Worm (Caenorhabditis elegans) whole organism, late embryonic: Measurements from ENCODE around the gene wdfy-2.

Experiments
- C08G9.2 ChIP-seq: sonication (generic microtip); optimal IDR thresholded peaks from 2 replicates; lab custom pipeline; 2016; ENCODE audit warnings: mild to moderate bottlenecking, missing genetic modification characterization, moderate library complexity, missing compliant biosample characterization
- C38D4.7 ChIP-seq: fragments of 200-800 bp; sonication (Bioruptor generic); optimal IDR thresholded peaks from 2 replicates; lab custom pipeline; 2018; ENCODE audit warnings: mild to moderate bottlenecking, missing genetic modification characterization, moderate library complexity, missing compliant biosample characterization
- T23F11.4 ChIP-seq: fragments of 200-800 bp; sonication (Bioruptor generic); optimal IDR thresholded peaks from 2 replicates; lab custom pipeline; 2018; ENCODE audit warnings: mild to moderate bottlenecking, missing genetic modification characterization, missing compliant biosample characterization
- Y22D7AL.16 ChIP-seq: sonication (generic microtip); optimal IDR thresholded peaks from 2 replicates; lab custom pipeline; 2016; ENCODE audit warnings: missing genetic modification characterization, missing compliant biosample characterization
- ahr-1 ChIP-seq: sonication (generic microtip); optimal IDR thresholded peaks from 2 replicates; lab custom pipeline; 2016; ENCODE audit warnings: missing genetic modification characterization, missing compliant biosample characterization
- ceh-14 ChIP-seq: sonication (generic microtip); optimal IDR thresholded peaks from 2 replicates; lab custom pipeline; 2016; ENCODE audit warnings: missing genotype, missing genetic modification characterization, missing compliant biosample characterization
- ceh-2 ChIP-seq: sonication (generic microtip); optimal IDR thresholded peaks from 2 replicates; lab custom pipeline; 2016; ENCODE audit warnings: missing genotype, missing genetic modification characterization, missing compliant biosample characterization
- ceh-22 ChIP-seq: sonication (generic microtip); optimal IDR thresholded peaks from 2 replicates; lab custom pipeline; 2017; ENCODE audit warnings: missing biosample characterization, missing genetic modification characterization
- ceh-24 ChIP-seq: sonication (generic microtip); optimal IDR thresholded peaks from 2 replicates; lab custom pipeline; 2016; ENCODE audit warnings: mild to moderate bottlenecking, missing genetic modification characterization, missing compliant biosample characterization
- ceh-30 ChIP-seq: fragments of 150-350 bp; optimal IDR thresholded peaks from 2 replicates; lab custom pipeline; 2014; ENCODE audit warnings: missing biosample characterization, missing genetic modification characterization
- ceh-31 ChIP-seq: sonication (generic microtip); optimal IDR thresholded peaks from 2 replicates; lab custom pipeline; 2016; ENCODE audit warnings: missing genetic modification characterization, missing compliant biosample characterization
- ceh-45 ChIP-seq: fragments of 200-800 bp; sonication (Bioruptor generic); IDR thresholded peaks from 2 replicates; pipeline ENCODE4 v1.3.6; 2022; ENCODE audit warnings: missing genetic modification reagents, missing genetic modification characterization, missing compliant biosample characterization
- ceh-9 ChIP-seq: sonication (generic microtip); optimal IDR thresholded peaks from 2 replicates; lab custom pipeline; 2016; ENCODE audit warnings: mild to moderate bottlenecking, missing genetic modification characterization, inconsistent platforms, missing compliant biosample characterization
- elt-4 ChIP-seq: sonication (generic microtip); optimal IDR thresholded peaks from 2 replicates; lab custom pipeline; 2016; ENCODE audit warnings: missing genetic modification characterization, missing compliant biosample characterization
- ets-4 ChIP-seq: sonication (generic microtip); optimal IDR thresholded peaks from 2 replicates; lab custom pipeline; 2016; ENCODE audit warnings: missing genetic modification characterization, missing compliant biosample characterization
- eyg-1 ChIP-seq: sonication (generic microtip); optimal IDR thresholded peaks from 2 replicates; lab custom pipeline; 2016; ENCODE audit warnings: missing genotype, missing genetic modification characterization, missing compliant biosample characterization
- gmeb-2 ChIP-seq: sonication (generic microtip); optimal IDR thresholded peaks from 2 replicates; lab custom pipeline; 2016; ENCODE audit warnings: missing genetic modification characterization, inconsistent platforms, missing compliant biosample characterization
- hlh-15 ChIP-seq: sonication (generic microtip); optimal IDR thresholded peaks from 2 replicates; lab custom pipeline; 2016; ENCODE audit warnings: missing genetic modification characterization, missing compliant biosample characterization
- hlh-30 ChIP-seq: sonication (generic microtip); optimal IDR thresholded peaks from 2 replicates; lab custom pipeline; 2017; ENCODE audit warnings: antibody characterized with exemption, missing genetic modification characterization, missing compliant biosample characterization; ENCODE audit not compliant: insufficient read depth
- hlh-8 ChIP-seq: sonication (generic microtip); optimal IDR thresholded peaks from 2 replicates; lab custom pipeline; 2016; ENCODE audit warnings: missing genotype, missing genetic modification characterization, missing compliant biosample characterization
- lim-6 ChIP-seq: sonication (generic microtip); optimal IDR thresholded peaks from 2 replicates; lab custom pipeline; 2016; ENCODE audit warnings: missing genetic modification characterization, missing compliant biosample characterization
- lin-11 ChIP-seq: fragments of 200-800 bp; sonication (Bioruptor generic); optimal IDR thresholded peaks from 2 replicates; lab custom pipeline; 2018; ENCODE audit warnings: mild to moderate bottlenecking, missing genetic modification characterization, missing compliant biosample characterization
- mec-3 ChIP-seq: sonication (generic microtip); optimal IDR thresholded peaks from 2 replicates; lab custom pipeline; 2016; ENCODE audit warnings: borderline replicate concordance, missing genetic modification characterization, missing compliant biosample characterization
- nfya-1 ChIP-seq: sonication (generic microtip); optimal IDR thresholded peaks from 2 replicates; lab custom pipeline; 2017; ENCODE audit warnings: missing genetic modification characterization, mild to moderate bottlenecking, missing compliant biosample characterization, antibody characterized with exemption, moderate library complexity
- odd-2 ChIP-seq: sonication (generic microtip); optimal IDR thresholded peaks from 2 replicates; lab custom pipeline; 2017; ENCODE audit warnings: antibody characterized with exemption, mild to moderate bottlenecking, missing genetic modification characterization, missing compliant biosample characterization
- pag-3 ChIP-seq: sonication (generic microtip); optimal IDR thresholded peaks from 2 replicates; lab custom pipeline; 2016; ENCODE audit warnings: missing compliant biosample characterization, missing genetic modification characterization, borderline replicate concordance
- pat-9 ChIP-seq: fragments of 200-800 bp; sonication (Bioruptor generic); optimal IDR thresholded peaks from 2 replicates; lab custom pipeline; 2018; ENCODE audit warnings: mild to moderate bottlenecking, missing genetic modification characterization, moderate library complexity, missing compliant biosample characterization
- pha-4 ChIP-seq: fragments of 150-350 bp; optimal IDR thresholded peaks from 2 replicates; lab custom pipeline; 2018; ENCODE audit warnings: missing biosample characterization, missing genetic modification reagents, missing genetic modification characterization
- pqm-1 ChIP-seq: sonication (generic microtip); optimal IDR thresholded peaks from 2 replicates; lab custom pipeline; 2016; ENCODE audit warnings: missing genetic modification characterization, missing compliant biosample characterization
- ref-2 ChIP-seq: sonication (generic microtip); optimal IDR thresholded peaks from 2 replicates; lab custom pipeline; 2016; ENCODE audit warnings: missing genetic modification characterization, missing compliant biosample characterization
- rnt-1 ChIP-seq: sonication (generic microtip); optimal IDR thresholded peaks from 2 replicates; lab custom pipeline; 2016; ENCODE audit warnings: missing genetic modification characterization, missing compliant biosample characterization
- sdc-2 ChIP-seq: sonication (generic microtip); optimal IDR thresholded peaks from 2 replicates; lab custom pipeline; 2016; ENCODE audit warnings: missing genotype, missing genetic modification characterization, missing compliant biosample characterization
- tbx-2 ChIP-seq: sonication (generic microtip); optimal IDR thresholded peaks from 2 replicates; lab custom pipeline; 2016; ENCODE audit warnings: missing genetic modification characterization, missing compliant biosample characterization
- tbx-7 ChIP-seq: sonication (generic microtip); optimal IDR thresholded peaks from 2 replicates; lab custom pipeline; 2016; ENCODE audit warnings: missing genotype, missing genetic modification characterization, missing compliant biosample characterization
- ttx-3 ChIP-seq: sonication (generic microtip); optimal IDR thresholded peaks from 2 replicates; lab custom pipeline; 2016; ENCODE audit warnings: missing genetic modification reagents, missing genetic modification characterization, missing compliant biosample characterization
- unc-55 ChIP-seq: sonication (generic microtip); optimal IDR thresholded peaks from 2 replicates; lab custom pipeline; 2017; ENCODE audit warnings: missing biosample characterization, missing genetic modification reagents, missing genetic modification characterization
- ztf-16 ChIP-seq: sonication (generic microtip); optimal IDR thresholded peaks from 2 replicates; lab custom pipeline; 2017; ENCODE audit warnings: missing genetic modification characterization, missing compliant biosample characterization

wdfy-2 gene

DNA sequence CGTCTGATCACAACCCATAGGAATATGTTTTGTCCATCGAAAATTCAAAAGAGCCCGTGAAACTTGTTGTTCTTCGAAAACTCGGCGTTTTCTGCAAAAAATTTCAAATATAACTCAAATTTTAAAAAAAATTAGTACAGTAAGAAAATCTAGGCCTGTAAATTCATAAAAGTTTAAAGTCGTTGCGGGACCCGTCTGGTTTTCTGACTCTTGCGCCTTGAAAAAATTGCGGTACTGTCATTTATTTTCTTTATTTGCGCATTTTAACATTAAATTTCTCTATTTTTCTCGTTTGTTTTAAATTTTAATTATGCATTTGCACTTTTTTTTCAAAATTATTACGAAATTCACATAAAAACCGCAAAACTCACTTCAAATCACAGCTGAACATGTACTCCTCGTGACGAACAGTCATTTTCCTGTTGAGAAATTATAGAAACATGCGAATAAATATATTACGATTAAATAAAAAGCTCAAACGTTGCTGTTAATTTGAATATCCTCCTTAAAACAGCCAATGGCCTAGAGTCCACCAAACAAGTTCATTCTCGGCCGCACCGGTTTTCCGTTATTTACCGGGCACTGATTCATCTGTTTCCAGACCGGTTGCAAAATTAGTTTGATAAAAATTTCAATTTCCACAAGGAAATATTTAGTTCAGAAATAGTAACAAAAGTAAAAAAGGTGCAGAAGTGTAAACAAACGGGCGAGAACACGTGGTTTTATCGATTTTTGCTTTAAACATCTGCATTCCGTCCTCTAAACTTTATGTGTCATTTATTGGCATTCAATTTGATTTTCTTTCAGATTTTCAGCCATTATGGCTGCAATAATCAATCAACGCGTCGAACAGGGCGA lies at the start of gene wdfy-2, which contains the start of gene csa-1:
Gene wdfy-2, plus strand, starts transcription at position 808 of the 858 bp plus-strand sequence.
Gene csa-1, minus strand, starts transcription at position 669 of the 858 bp plus-strand sequence.
- TF ChIP-seq mec-3 (tag; lab: Kevin White, UChicago) (no peak), C38D4.7 (no peak), ceh-31 (tag; lab: Kevin White, UChicago) (peak; percentile 26), ets-4 (tag; lab: Kevin White, UChicago) (no peak), ceh-9 (tag; lab: Kevin White, UChicago) (no peak), ceh-45 (no peak), lim-6 (tag; lab: Kevin White, UChicago) (no peak), eyg-1 (tag; lab: Kevin White, UChicago) (no peak), sdc-2 (tag; lab: Kevin White, UChicago) (no peak), ceh-24 (tag; lab: Kevin White, UChicago) (no peak), ceh-30 (tag; lab: Kevin White, UChicago) (no peak), pat-9 (tag; lab: Kevin White, UChicago) (no peak), C08G9.2 (tag; lab: Kevin White, UChicago) (peak; percentile 39), ref-2 (no peak), ceh-2 (tag; lab: Kevin White, UChicago) (peak; percentile 19), gmeb-2 (tag; lab: Kevin White, UChicago) (no peak)

DNA sequence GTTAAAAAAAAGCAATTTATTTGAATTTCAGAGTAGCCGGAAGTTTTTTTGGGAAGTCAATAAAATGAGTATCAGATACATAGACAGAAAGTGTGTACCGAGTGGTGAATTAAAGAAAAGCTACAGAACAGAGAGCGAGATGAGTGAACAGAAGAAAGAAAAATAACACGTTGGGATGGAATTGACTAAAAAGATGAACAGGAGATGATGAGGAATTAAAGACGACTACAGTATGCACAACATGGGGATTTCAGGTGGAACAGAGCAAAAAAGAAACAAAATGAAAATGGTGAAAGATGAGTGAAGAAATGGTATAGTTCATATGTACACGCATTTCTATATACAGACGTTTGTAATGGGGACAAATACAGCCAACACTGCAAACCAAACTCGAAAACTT lies 48.4 kb upstream of the wdfy-2 start:
- TF ChIP-seq ttx-3 (no peak), ref-2 (no peak), pag-3 (tag; lab: Kevin White, UChicago) (no peak), mec-3 (tag; lab: Kevin White, UChicago) (no peak), ztf-16 (tag; lab: Kevin White, UChicago) (no peak), Y22D7AL.16 (no peak), gmeb-2 (tag; lab: Kevin White, UChicago) (no peak), lim-6 (tag; lab: Kevin White, UChicago) (no peak), tbx-7 (tag; lab: Kevin White, UChicago) (no peak), lin-11 (tag; lab: Kevin White, UChicago) (no peak), ahr-1 (tag; lab: Kevin White, UChicago) (no peak), hlh-8 (tag; lab: Kevin White, UChicago) (no peak), unc-55 (GFP tag; lab: Kevin White, UChicago) (no peak), ceh-22 (tag; lab: Kevin White, UChicago) (no peak), T23F11.4 (GFP tag; lab: Kevin White, UChicago) (no peak), nfya-1 (tag; lab: Kevin White, UChicago) (no peak), ceh-2 (tag; lab: Kevin White, UChicago) (no peak)

DNA sequence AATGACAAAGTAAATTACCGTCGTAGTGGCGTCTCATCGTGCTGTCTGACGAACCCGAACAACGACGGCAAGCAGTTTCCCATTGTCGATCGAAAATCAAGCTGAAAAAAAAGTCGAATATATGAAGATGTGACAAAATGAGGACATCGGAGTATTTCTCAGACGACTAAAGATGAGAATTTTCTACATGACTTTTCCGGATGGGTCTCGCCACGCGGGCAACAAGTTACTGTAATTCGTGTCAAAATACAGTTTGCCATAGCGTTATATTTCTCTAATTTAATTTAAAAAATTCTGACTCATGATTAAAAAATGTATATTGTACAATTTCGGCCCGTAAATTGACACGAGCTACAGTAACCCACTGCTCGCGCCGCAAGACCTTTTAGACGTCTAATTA lies 46.7 kb upstream of the wdfy-2 start, which contains the start of gene C01G6.4:
Gene C01G6.4, minus strand, starts transcription at position 101 of the 400 bp plus-strand sequence.
- no peak for TF ChIP-seq tbx-2 (tag; lab: Kevin White, UChicago)
- no peak for TF ChIP-seq hlh-30 (tag; lab: Kevin White, UChicago)
- no peak for TF ChIP-seq ceh-30 (tag; lab: Kevin White, UChicago)
- TF ChIP-seq odd-2 (tag; lab: Kevin White, UChicago) = no peak
- TF ChIP-seq hlh-15 (tag; lab: Kevin White, UChicago) = no peak
- TF ChIP-seq ceh-14 (tag; lab: Kevin White, UChicago) = no peak
- no peak for TF ChIP-seq pqm-1 (tag; lab: Kevin White, UChicago)
- no peak for TF ChIP-seq rnt-1 (tag; lab: Kevin White, UChicago)
- no peak for TF ChIP-seq T23F11.4 (GFP tag; lab: Kevin White, UChicago)
- no peak for TF ChIP-seq pha-4 (tag; lab: Kevin White, UChicago)
- no peak for TF ChIP-seq elt-4
- no peak for TF ChIP-seq ceh-24 (tag; lab: Kevin White, UChicago)
- no peak for TF ChIP-seq ref-2
- TF ChIP-seq, all 69 proteins: peak for 0
